Fruit fly (Drosophila melanogaster) whole organism, pupa: Measurements from ENCODE around the gene ND-39.

Experiments used
- CG10348 ChIP-seq: fragments of 200-800 bp; sonication (Bioruptor generic); IDR thresholded peaks from 2 replicates; pipeline ENCODE4 v1.3.6; 2022; ENCODE audit warnings: missing biosample characterization, missing genetic modification characterization
- CG12605 ChIP-seq: fragments of 200-800 bp; sonication (Bioruptor generic); IDR thresholded peaks from 2 replicates; pipeline ENCODE4 v1.3.6; 2022; ENCODE audit warnings: missing biosample characterization, missing genetic modification characterization
- CG13204 ChIP-seq: fragments of 200-800 bp; sonication (Bioruptor generic); optimal IDR thresholded peaks from 2 replicates; lab custom pipeline; 2018; ENCODE audit warnings: missing biosample characterization, mild to moderate bottlenecking, missing genetic modification characterization, moderate library complexity
- CG14655 ChIP-seq: fragments of 200-800 bp; sonication (Bioruptor generic); optimal IDR thresholded peaks from 3 replicates; lab custom pipeline; 2017; ENCODE audit warnings: mild to moderate bottlenecking, missing biosample characterization, missing genetic modification reagents, missing genetic modification characterization
- CG15710 ChIP-seq: fragments of 200-800 bp; sonication (Bioruptor generic); optimal IDR thresholded peaks from 2 replicates; lab custom pipeline; 2018; ENCODE audit warnings: missing biosample characterization, mild to moderate bottlenecking, missing genetic modification characterization, moderate library complexity
- CG17806 ChIP-seq: fragments of 200-800 bp; sonication (Bioruptor generic); optimal IDR thresholded peaks from 2 replicates; lab custom pipeline; 2018; ENCODE audit warnings: missing biosample characterization, mild to moderate bottlenecking, missing genetic modification characterization, moderate library complexity
- CG32121 ChIP-seq: fragments of 200-800 bp; sonication (Bioruptor generic); IDR thresholded peaks from 2 replicates; pipeline ENCODE4 v1.3.6; 2022; ENCODE audit warnings: missing biosample characterization, missing genetic modification characterization
- CG34367 ChIP-seq: fragments of 200-800 bp; sonication (Bioruptor generic); optimal IDR thresholded peaks from 2 replicates; lab custom pipeline; 2018; ENCODE audit warnings: missing biosample characterization, mild to moderate bottlenecking, missing genetic modification characterization
- CG4496 ChIP-seq: fragments of 200-800 bp; sonication (Bioruptor generic); IDR thresholded peaks from 3 replicates; pipeline ENCODE4 v1.3.6; 2022; ENCODE audit warnings: missing biosample characterization, missing genetic modification characterization
- CG8159 ChIP-seq: fragments of 200-800 bp; sonication (Bioruptor generic); optimal IDR thresholded peaks from 3 replicates; lab custom pipeline; 2018; ENCODE audit warnings: missing biosample characterization, mild to moderate bottlenecking, missing genetic modification characterization, moderate library complexity
- CG8301 ChIP-seq: fragments of 200-800 bp; sonication (Bioruptor generic); optimal IDR thresholded peaks from 2 replicates; lab custom pipeline; 2018; ENCODE audit warnings: missing biosample characterization, mild to moderate bottlenecking, missing genetic modification characterization
- CG9948 ChIP-seq: fragments of 200-800 bp; sonication (Bioruptor generic); optimal IDR thresholded peaks from 2 replicates; lab custom pipeline; 2018; ENCODE audit warnings: missing biosample characterization, mild to moderate bottlenecking, missing genetic modification characterization, moderate library complexity
- D1 ChIP-seq: fragments of 200-800 bp; sonication (Bioruptor generic); optimal IDR thresholded peaks from 2 replicates; lab custom pipeline; 2018; ENCODE audit warnings: missing biosample characterization, mild to moderate bottlenecking, missing genetic modification characterization, moderate library complexity
- EcR ChIP-seq: fragments of 200-800 bp; sonication (Bioruptor generic); optimal IDR thresholded peaks from 3 replicates; lab custom pipeline; 2019; ENCODE audit warnings: missing biosample characterization, missing genetic modification characterization, mild to moderate bottlenecking, moderate library complexity, missing genetic modification reagents
- Ets98B ChIP-seq: fragments of 200-800 bp; sonication (Bioruptor generic); IDR thresholded peaks from 2 replicates; pipeline ENCODE4 v1.3.6; 2022; ENCODE audit warnings: missing biosample characterization, missing genetic modification characterization
- Pif1A ChIP-seq: fragments of 200-800 bp; sonication (Bioruptor generic); optimal IDR thresholded peaks from 3 replicates; lab custom pipeline; 2016; ENCODE audit warnings: missing biosample characterization, missing genetic modification characterization
- Pif1B ChIP-seq: fragments of 200-800 bp; sonication (Bioruptor generic); optimal IDR thresholded peaks from 3 replicates; lab custom pipeline; 2016; ENCODE audit warnings: missing biosample characterization, missing genetic modification characterization
- Snoo ChIP-seq: fragments of 200-800 bp; sonication (Bioruptor generic); optimal IDR thresholded peaks from 3 replicates; lab custom pipeline; 2017; ENCODE audit warnings: missing biosample characterization, mild to moderate bottlenecking, missing genetic modification characterization, inconsistent platforms
- fd96Ca ChIP-seq: fragments of 200-800 bp; sonication (Bioruptor generic); IDR thresholded peaks from 3 replicates; pipeline ENCODE4 v1.3.6; 2022; ENCODE audit warnings: missing biosample characterization, missing genetic modification characterization
- gl ChIP-seq: fragments of 200-800 bp; sonication (Bioruptor generic); optimal IDR thresholded peaks from 2 replicates; lab custom pipeline; 2018; ENCODE audit warnings: missing biosample characterization, mild to moderate bottlenecking, missing genetic modification characterization
- rn ChIP-seq: fragments of 200-800 bp; sonication (Bioruptor generic); IDR thresholded peaks from 2 replicates; pipeline ENCODE4 v1.3.6; 2022; ENCODE audit warnings: missing biosample characterization, missing genetic modification characterization

Gene ND-39

dm6 chr3L:20491525-20492132 is at the start of gene ND-39:
Gene ND-39, plus strand, starts transcription at chr3L:20492082.
- TF ChIP-seq Pif1B (no peak), CG4496 (no peak), CG32121 (GFP tag; lab: Robert Waterston, UW) (no peak), CG10348 (GFP tag; lab: Robert Waterston, UW) (no peak)

- TF ChIP-seq CG9948 (tag; lab: Kevin White, UChicago) (no peak), CG17806 (no peak), gl (tag; lab: Kevin White, UChicago) (no peak), CG15710 (tag; lab: Kevin White, UChicago) (no peak), CG32121 (GFP tag; lab: Robert Waterston, UW) (no peak), Ets98B (GFP tag; lab: Robert Waterston, UW) (no peak), EcR (GFP tag; lab: Kevin White, UChicago) (no peak), Pif1A (GFP tag; lab: Kevin White, UChicago) (no peak), CG8159 (no peak), rn (no peak), D1 (tag; lab: Kevin White, UChicago) (no peak), fd96Ca (GFP tag; lab: Robert Waterston, UW) (no peak), CG12605 (GFP tag; lab: Robert Waterston, UW) (no peak), Pif1B (no peak), CG34367 (tag; lab: Kevin White, UChicago) (no peak), CG10348 (GFP tag; lab: Robert Waterston, UW) (no peak), CG4496 (no peak)
- TF ChIP-seq, all 21 proteins: peak for 0
Observed at dm6 chr3L:20442674-20443313, 49.1 kb upstream of the ND-39 start.

- TF ChIP-seq CG10348 (GFP tag; lab: Robert Waterston, UW) (no peak), Pif1A (GFP tag; lab: Kevin White, UChicago) (peak; percentile 88), CG8301 (tag; lab: Kevin White, UChicago) (peak; percentile 85), CG8159 (peak; percentile 86), CG17806 (peak; percentile 88), gl (tag; lab: Kevin White, UChicago) (peak; percentile 76), CG4496 (peak; percentile 95), CG9948 (tag; lab: Kevin White, UChicago) (peak; percentile 85), CG13204 (no peak), EcR (GFP tag; lab: Kevin White, UChicago) (no peak), fd96Ca (GFP tag; lab: Robert Waterston, UW) (peak; percentile 86), CG32121 (GFP tag; lab: Robert Waterston, UW) (peak; percentile 85), Ets98B (GFP tag; lab: Robert Waterston, UW) (peak; percentile 91), CG15710 (tag; lab: Kevin White, UChicago) (peak; percentile 80), CG14655 (GFP tag; lab: Kevin White, UChicago) (peak; percentile 86), rn (peak; percentile 80), D1 (tag; lab: Kevin White, UChicago) (peak; percentile 65), Snoo (tag; lab: Kevin White, UChicago) (peak; percentile 91), CG34367 (tag; lab: Kevin White, UChicago) (peak; percentile 83), CG12605 (GFP tag; lab: Robert Waterston, UW) (peak; percentile 91), Pif1B (peak; percentile 92)
Observed at dm6 chr3L:20444815-20445519, 46.9 kb upstream of the ND-39 start.

dm6 chr3L:20446030-20446429 is 45.9 kb upstream of the ND-39 start:
- TF ChIP-seq CG15710 (tag; lab: Kevin White, UChicago): no peak
- no peak for TF ChIP-seq rn
- TF ChIP-seq CG13204: no peak
- no peak for TF ChIP-seq gl (tag; lab: Kevin White, UChicago)
- no peak for TF ChIP-seq CG8301 (tag; lab: Kevin White, UChicago)
- TF ChIP-seq Ets98B (GFP tag; lab: Robert Waterston, UW): no peak
- TF ChIP-seq CG14655 (GFP tag; lab: Kevin White, UChicago): no peak
- no peak for TF ChIP-seq CG4496
- TF ChIP-seq CG34367 (tag; lab: Kevin White, UChicago): no peak
- no peak for TF ChIP-seq CG12605 (GFP tag; lab: Robert Waterston, UW)
- no peak for TF ChIP-seq EcR (GFP tag; lab: Kevin White, UChicago)
- no peak for TF ChIP-seq D1 (tag; lab: Kevin White, UChicago)
- no peak for TF ChIP-seq fd96Ca (GFP tag; lab: Robert Waterston, UW)
- no peak for TF ChIP-seq Snoo (tag; lab: Kevin White, UChicago)
- no peak for TF ChIP-seq CG32121 (GFP tag; lab: Robert Waterston, UW)
- TF ChIP-seq CG8159: no peak
- TF ChIP-seq Pif1A (GFP tag; lab: Kevin White, UChicago): no peak
- no peak for TF ChIP-seq CG10348 (GFP tag; lab: Robert Waterston, UW)
- TF ChIP-seq CG17806: no peak
- no peak for TF ChIP-seq Pif1B

- TF ChIP-seq CG4496 (peak; percentile 41; the same call in 1 of the 3 replicates), CG8301 (tag; lab: Kevin White, UChicago) (peak; percentile 20), CG17806 (no peak), CG13204 (no peak), CG14655 (GFP tag; lab: Kevin White, UChicago) (peak; percentile 44)
Observed at dm6 chr3L:20447337-20447736, 44.5 kb upstream of the ND-39 start.
